Fruit fly (Drosophila melanogaster) whole organism, embryonic: Measurements from ENCODE around the gene mio.

Experiments
- Atf3 ChIP-seq: fragments of 200-800 bp; sonication (Bioruptor generic); optimal IDR thresholded peaks from 3 replicates; lab custom pipeline; 2016; ENCODE audit warnings: missing biosample characterization, missing genetic modification characterization
- Atf6 ChIP-seq: fragments of 200-800 bp; sonication (Bioruptor generic); IDR thresholded peaks from 2 replicates; pipeline ENCODE4 v1.3.6; 2022; ENCODE audit warnings: missing biosample characterization, missing genetic modification characterization
- CG10979 ChIP-seq: fragments of 200-800 bp; sonication (Bioruptor generic); optimal IDR thresholded peaks from 2 replicates; lab custom pipeline; 2018; ENCODE audit warnings: missing biosample characterization, mild to moderate bottlenecking, missing genetic modification characterization, moderate library complexity
- CG12155 ChIP-seq: fragments of 200-800 bp; sonication (Bioruptor generic); optimal IDR thresholded peaks from 3 replicates; lab custom pipeline; 2016; ENCODE audit warnings: missing biosample characterization, missing genetic modification characterization
- CG12236 ChIP-seq: fragments of 200-800 bp; sonication (Bioruptor generic); optimal IDR thresholded peaks from 2 replicates; lab custom pipeline; 2016; ENCODE audit warnings: missing biosample characterization, missing genetic modification characterization
- CG15479 ChIP-seq: fragments of 200-800 bp; sonication (Bioruptor generic); optimal IDR thresholded peaks from 3 replicates; lab custom pipeline; 2019; ENCODE audit warnings: missing biosample characterization, mild to moderate bottlenecking, missing genetic modification characterization, moderate library complexity
- CG17359 ChIP-seq: fragments of 200-800 bp; sonication (Bioruptor generic); optimal IDR thresholded peaks from 3 replicates; lab custom pipeline; 2018; ENCODE audit warnings: missing biosample characterization, mild to moderate bottlenecking, missing genetic modification characterization, moderate library complexity
- CG1792 ChIP-seq: fragments of 200-800 bp; sonication (Bioruptor generic); optimal IDR thresholded peaks from 2 replicates; lab custom pipeline; 2016; ENCODE audit warnings: missing biosample characterization, missing genetic modification characterization
- CG18011 ChIP-seq: fragments of 200-800 bp; sonication (Bioruptor generic); optimal IDR thresholded peaks from 2 replicates; lab custom pipeline; 2017; ENCODE audit warnings: missing biosample characterization, missing genetic modification characterization, mild to moderate bottlenecking, moderate library complexity, missing genotype
- CG32772 ChIP-seq: fragments of 200-800 bp; sonication (Bioruptor generic); IDR thresholded peaks from 2 replicates; pipeline ENCODE4 v1.3.6; 2022; ENCODE audit warnings: missing biosample characterization, missing genetic modification characterization
- CG3281 ChIP-seq: fragments of 200-800 bp; sonication (Bioruptor generic); optimal IDR thresholded peaks from 3 replicates; lab custom pipeline; 2017; ENCODE audit warnings: missing biosample characterization, mild to moderate bottlenecking, missing genetic modification characterization
- CG33213 ChIP-seq: fragments of 200-800 bp; sonication (Bioruptor generic); optimal IDR thresholded peaks from 3 replicates; lab custom pipeline; 2016; ENCODE audit warnings: missing biosample characterization, missing genetic modification characterization
- CG34376 ChIP-seq: fragments of 200-800 bp; sonication (Bioruptor generic); optimal IDR thresholded peaks from 2 replicates; lab custom pipeline; 2018; ENCODE audit warnings: missing biosample characterization, mild to moderate bottlenecking, missing genetic modification characterization
- CG3847 ChIP-seq: fragments of 200-800 bp; sonication (Bioruptor generic); IDR thresholded peaks from 2 replicates; pipeline ENCODE4 v1.3.6; 2022; ENCODE audit warnings: missing biosample characterization, missing genetic modification characterization
- CG6254 ChIP-seq: fragments of 200-800 bp; sonication (Bioruptor generic); optimal IDR thresholded peaks from 3 replicates; lab custom pipeline; 2017; ENCODE audit warnings: mild to moderate bottlenecking, missing biosample characterization, missing genetic modification reagents, missing genetic modification characterization
- CG6272 ChIP-seq: fragments of 200-800 bp; sonication (Bioruptor generic); IDR thresholded peaks from 2 replicates; pipeline ENCODE4 v1.3.6; 2022; ENCODE audit warnings: missing biosample characterization, missing genetic modification characterization
- CG7357 ChIP-seq: fragments of 200-800 bp; sonication (Bioruptor generic); IDR thresholded peaks from 3 replicates; pipeline ENCODE4 v1.3.6; 2022; ENCODE audit warnings: missing biosample characterization, missing genetic modification characterization
- CG7372 ChIP-seq: fragments of 200-800 bp; sonication (Bioruptor generic); IDR thresholded peaks from 2 replicates; pipeline ENCODE4 v1.3.6; 2022; ENCODE audit warnings: missing biosample characterization, missing genetic modification characterization
- CG7839 ChIP-seq: fragments of 200-800 bp; sonication (Bioruptor generic); optimal IDR thresholded peaks from 3 replicates; lab custom pipeline; 2018; ENCODE audit warnings: missing biosample characterization, mild to moderate bottlenecking, missing genetic modification characterization, moderate library complexity
- CG7963 ChIP-seq: fragments of 200-800 bp; sonication (Bioruptor generic); IDR thresholded peaks from 3 replicates; pipeline ENCODE4 v1.3.6; 2022; ENCODE audit warnings: missing biosample characterization, missing genetic modification characterization; ENCODE audit not compliant: partially characterized antibody
- CkIIα-i1 ChIP-seq: fragments of 200-800 bp; sonication (Bioruptor generic); IDR thresholded peaks from 2 replicates; pipeline ENCODE4 v1.3.6; 2022; ENCODE audit warnings: missing biosample characterization, missing genetic modification characterization
- GATAe ChIP-seq: fragments of 200-800 bp; sonication (Bioruptor generic); conservative IDR thresholded peaks from 2 replicates; pipeline ENCODE4 v1.3.6; 2022; ENCODE audit warnings: missing biosample characterization, missing genetic modification characterization
- Hand ChIP-seq: fragments of 200-800 bp; sonication (Bioruptor generic); optimal IDR thresholded peaks from 2 replicates; lab custom pipeline; 2017; ENCODE audit warnings: mild to moderate bottlenecking, missing biosample characterization, missing genetic modification reagents, missing genetic modification characterization
- NFAT ChIP-seq: fragments of 200-800 bp; sonication (Bioruptor generic); IDR thresholded peaks from 2 replicates; pipeline ENCODE4 v1.3.6; 2022; ENCODE audit warnings: missing biosample characterization, missing genetic modification characterization
- Nf-YA ChIP-seq: fragments of 200-800 bp; sonication (Bioruptor generic); IDR thresholded peaks from 2 replicates; pipeline ENCODE4 v1.3.6; 2022; ENCODE audit warnings: missing biosample characterization, missing genetic modification characterization
- TFAM ChIP-seq: fragments of 200-800 bp; sonication (Bioruptor generic); optimal IDR thresholded peaks from 2 replicates; lab custom pipeline; 2017; ENCODE audit warnings: missing biosample characterization, missing genetic modification characterization, inconsistent platforms
- Taf1 ChIP-seq: fragments of 200-800 bp; sonication (Bioruptor generic); IDR thresholded peaks from 2 replicates; pipeline ENCODE4 v1.3.6; 2022; ENCODE audit warnings: missing biosample characterization, missing genetic modification characterization
- al ChIP-seq: fragments of 200-800 bp; sonication (Bioruptor generic); IDR thresholded peaks from 2 replicates; pipeline ENCODE4 v1.3.6; 2022; ENCODE audit warnings: missing biosample characterization, missing genetic modification characterization
- amos ChIP-seq: fragments of 200-800 bp; sonication (Bioruptor generic); IDR thresholded peaks from 2 replicates; pipeline ENCODE4 v1.3.6; 2022; ENCODE audit warnings: missing biosample characterization, missing genetic modification characterization; ENCODE audit not compliant: partially characterized antibody
- ap ChIP-seq: fragments of 200-800 bp; sonication (Bioruptor generic); IDR thresholded peaks from 2 replicates; pipeline ENCODE4 v1.3.6; 2022; ENCODE audit warnings: missing biosample characterization, missing genetic modification characterization
- corto ChIP-seq: fragments of 200-800 bp; sonication (Bioruptor generic); optimal IDR thresholded peaks from 2 replicates; lab custom pipeline; 2016; ENCODE audit warnings: missing biosample characterization, mild to moderate bottlenecking, missing genetic modification characterization, moderate library complexity
- croc ChIP-seq: fragments of 200-800 bp; sonication (Bioruptor generic); conservative IDR thresholded peaks from 3 replicates; pipeline ENCODE4 v1.3.6; 2022; ENCODE audit warnings: missing biosample characterization, missing genetic modification characterization
- crol ChIP-seq: fragments of 200-800 bp; sonication (Bioruptor generic); IDR thresholded peaks from 2 replicates; pipeline ENCODE4 v1.3.6; 2022; ENCODE audit warnings: missing biosample characterization, missing genetic modification characterization
- da ChIP-seq: fragments of 200-800 bp; sonication (Bioruptor generic); optimal IDR thresholded peaks from 2 replicates; lab custom pipeline; 2016; ENCODE audit warnings: missing biosample characterization, missing genetic modification characterization
- dan ChIP-seq: fragments of 200-800 bp; sonication (Bioruptor generic); IDR thresholded peaks from 2 replicates; pipeline ENCODE4 v1.3.6; 2022; ENCODE audit warnings: missing biosample characterization, missing genetic modification characterization
- dysf ChIP-seq: fragments of 200-800 bp; sonication (Bioruptor generic); IDR thresholded peaks from 3 replicates; pipeline ENCODE4 v1.3.6; 2022; ENCODE audit warnings: missing biosample characterization, missing genetic modification characterization
- ems ChIP-seq: fragments of 200-800 bp; sonication (Bioruptor generic); optimal IDR thresholded peaks from 3 replicates; lab custom pipeline; 2016; ENCODE audit warnings: missing biosample characterization, missing genetic modification characterization
- gsb-n ChIP-seq: fragments of 200-800 bp; sonication (Bioruptor generic); optimal IDR thresholded peaks from 3 replicates; lab custom pipeline; 2018; ENCODE audit warnings: missing biosample characterization, mild to moderate bottlenecking, missing genetic modification characterization
- hth ChIP-seq: fragments of >200 bp; optimal IDR thresholded peaks from 2 replicates; lab custom pipeline; 2017; ENCODE audit warnings: inconsistent platforms
- klu ChIP-seq: fragments of 200-800 bp; sonication (Bioruptor generic); IDR thresholded peaks from 2 replicates; pipeline ENCODE4 v1.3.6; 2022; ENCODE audit warnings: missing biosample characterization, missing genetic modification characterization
- mld ChIP-seq: fragments of 200-800 bp; sonication (Bioruptor generic); IDR thresholded peaks from 3 replicates; pipeline ENCODE4 v1.3.6; 2022; ENCODE audit warnings: missing biosample characterization, missing genetic modification characterization; ENCODE audit not compliant: partially characterized antibody
- nau ChIP-seq: fragments of 200-800 bp; sonication (Bioruptor generic); optimal IDR thresholded peaks from 3 replicates; lab custom pipeline; 2017; ENCODE audit warnings: missing biosample characterization, mild to moderate bottlenecking, missing genetic modification characterization, missing genetic modification reagents
- nmo ChIP-seq: fragments of 200-800 bp; sonication (Bioruptor generic); optimal IDR thresholded peaks from 2 replicates; lab custom pipeline; 2018; ENCODE audit warnings: missing biosample characterization, mild to moderate bottlenecking, missing genetic modification characterization, moderate library complexity
- pros ChIP-seq: fragments of 200-800 bp; sonication (Bioruptor generic); optimal IDR thresholded peaks from 3 replicates; lab custom pipeline; 2019; ENCODE audit warnings: missing biosample characterization, mild to moderate bottlenecking, missing genetic modification characterization, moderate library complexity
- ranshi ChIP-seq: fragments of 200-800 bp; sonication (Bioruptor generic); IDR thresholded peaks from 2 replicates; pipeline ENCODE4 v1.3.6; 2022; ENCODE audit warnings: missing biosample characterization, missing genetic modification characterization
- sisA ChIP-seq: fragments of 200-800 bp; sonication (Bioruptor generic); IDR thresholded peaks from 2 replicates; pipeline ENCODE4 v1.3.6; 2022; ENCODE audit warnings: missing biosample characterization, missing genetic modification characterization
- slbo ChIP-seq: fragments of 200-800 bp; sonication (Bioruptor generic); IDR thresholded peaks from 2 replicates; pipeline ENCODE4 v1.3.6; 2022; ENCODE audit warnings: missing biosample characterization, missing genetic modification characterization
- toy ChIP-seq: fragments of 200-800 bp; sonication (Bioruptor generic); IDR thresholded peaks from 2 replicates; pipeline ENCODE4 v1.3.6; 2022; ENCODE audit warnings: missing biosample characterization, missing genetic modification characterization
- trem ChIP-seq: fragments of 200-800 bp; optimal IDR thresholded peaks from 3 replicates; lab custom pipeline; 2019; ENCODE audit warnings: missing biosample characterization, mild to moderate bottlenecking, missing genetic modification characterization, moderate library complexity
- trh ChIP-seq: fragments of 200-800 bp; sonication (Bioruptor generic); optimal IDR thresholded peaks from 2 replicates; lab custom pipeline; 2016; ENCODE audit warnings: missing biosample characterization, missing genetic modification characterization
- tx ChIP-seq: fragments of 200-800 bp; sonication (Bioruptor generic); optimal IDR thresholded peaks from 2 replicates; lab custom pipeline; 2016; ENCODE audit warnings: missing biosample characterization, missing genetic modification characterization
- vfl ChIP-seq: fragments of 200-800 bp; sonication (Bioruptor generic); optimal IDR thresholded peaks from 2 replicates; lab custom pipeline; 2016; ENCODE audit warnings: missing biosample characterization, missing genetic modification characterization

mio gene

dm6 chr2L:2201107-2201561 lies 16.0 kb upstream of the mio start (continued):
- TF ChIP-seq Nf-YA (peak; percentile 67; the same call in 1 of the 2 replicates), corto (GFP tag; lab: Kevin White, UChicago) (peak; percentile 42), CG3281 (peak; percentile 34), al (GFP tag; lab: Robert Waterston, UW) (no peak), ap (GFP tag; lab: Robert Waterston, UW) (peak; percentile 74), CG32772 (GFP tag; lab: Robert Waterston, UW) (peak; percentile 67; the same call in 1 of the 2 replicates), mld (GFP tag; lab: Robert Waterston, UW) (no peak), CG3847 (GFP tag; lab: Robert Waterston, UW) (peak; percentile 44), CG12155 (GFP tag; lab: Kevin White, UChicago) (peak; percentile 51), CG15479 (GFP tag; lab: Kevin White, UChicago) (no peak), tx (GFP tag; lab: Kevin White, UChicago) (peak; percentile 17), CG6254 (GFP tag; lab: Kevin White, UChicago) (peak; percentile 91), toy (GFP tag; lab: Robert Waterston, UW) (no peak), vfl (GFP tag; lab: Kevin White, UChicago) (no peak), CG1792 (GFP tag; lab: Kevin White, UChicago) (peak; percentile 39), CG7357 (GFP tag; lab: Robert Waterston, UW) (no peak; the same call in 2 of the 3 replicates), TFAM (GFP tag; lab: Kevin White, UChicago) (peak; percentile 67), dan (GFP tag; lab: Robert Waterston, UW) (no peak), da (no peak), CG33213 (GFP tag; lab: Kevin White, UChicago) (peak; percentile 72), klu (no peak), nmo (peak; percentile 94), trh (GFP tag; lab: Kevin White, UChicago) (peak; percentile 69), gsb-n (peak; percentile 91), Hand (GFP tag; lab: Kevin White, UChicago) (no peak), CG7372 (peak; percentile 28; the same call in 1 of the 2 replicates), CG6272 (peak; percentile 65), slbo (GFP tag; lab: Robert Waterston, UW) (0 out of 2 replicates have a peak, but pooled peaks have one; percentile 25), Atf3 (GFP tag; lab: Kevin White, UChicago) (peak; percentile 82), dysf (GFP tag; lab: Robert Waterston, UW) (peak; percentile 58; the same call in 1 of the 3 replicates), CG12236 (GFP tag; lab: Kevin White, UChicago) (peak; percentile 67), CG34376 (GFP tag; lab: Kevin White, UChicago) (no peak), ranshi (peak; percentile 63; the same call in 1 of the 2 replicates), CG17359 (tag; lab: Kevin White, UChicago) (peak; percentile 89), CG18011 (GFP tag; lab: Kevin White, UChicago) (no peak), trem (peak; percentile 89), CG7963 (GFP tag; lab: Robert Waterston, UW) (no peak), CG10979 (tag; lab: Kevin White, UChicago) (peak; percentile 94), sisA (GFP tag; lab: Robert Waterston, UW) (peak; percentile 74), pros (GFP tag; lab: Kevin White, UChicago) (no peak), nau (peak; percentile 86), CG7839 (peak; percentile 80), Taf1 (GFP tag; lab: Robert Waterston, UW) (no peak), GATAe (GFP tag; lab: Robert Waterston, UW) (no peak), amos (no peak), croc (GFP tag; lab: Robert Waterston, UW) (peak; percentile 79), hth (lab: Kevin White, UChicago) (no peak), crol (GFP tag; lab: Robert Waterston, UW) (peak; percentile 95), ems (GFP tag; lab: Kevin White, UChicago) (peak; percentile 51), NFAT (no peak), CkIIα-i1 (GFP tag; lab: Robert Waterston, UW) (no peak), Atf6 (no peak)
